Fruit fly (Drosophila melanogaster) whole organism, adult: ENCODE data around the gene CG13065.

Experiments
- CG11617 ChIP-seq: fragments of 200-800 bp; sonication (Bioruptor generic); optimal IDR thresholded peaks from 2 replicates; lab custom pipeline; 2017; ENCODE audit warnings: mild to moderate bottlenecking, missing biosample characterization, missing genetic modification reagents, missing genetic modification characterization
- CG12768 ChIP-seq: fragments of 200-800 bp; sonication (Bioruptor generic); optimal IDR thresholded peaks from 2 replicates; lab custom pipeline; 2017; ENCODE audit warnings: missing biosample characterization, missing genetic modification characterization, mild to moderate bottlenecking, moderate library complexity, missing genetic modification reagents
- CG14711 ChIP-seq: fragments of 200-800 bp; sonication (Bioruptor generic); optimal IDR thresholded peaks from 2 replicates; lab custom pipeline; 2018; ENCODE audit warnings: missing biosample characterization, mild to moderate bottlenecking, missing genetic modification characterization, moderate library complexity
- CG7045 ChIP-seq: fragments of 200-800 bp; sonication (Bioruptor generic); optimal IDR thresholded peaks from 2 replicates; lab custom pipeline; 2017; ENCODE audit warnings: missing biosample characterization, mild to moderate bottlenecking, missing genetic modification characterization
- Crg-1 ChIP-seq: fragments of 200-800 bp; sonication (Bioruptor generic); optimal IDR thresholded peaks from 2 replicates; lab custom pipeline; 2016; ENCODE audit warnings: missing biosample characterization, missing genetic modification characterization
- Hr96 ChIP-seq: fragments of 200-800 bp; sonication (Bioruptor generic); optimal IDR thresholded peaks from 2 replicates; lab custom pipeline; 2016; ENCODE audit warnings: missing biosample characterization, missing genetic modification characterization
- bab1 ChIP-seq: fragments of 200-800 bp; sonication (Bioruptor generic); optimal IDR thresholded peaks from 3 replicates; lab custom pipeline; 2019; ENCODE audit warnings: missing biosample characterization, mild to moderate bottlenecking, missing genetic modification characterization, moderate library complexity
- kay ChIP-seq: fragments of 200-800 bp; sonication (Bioruptor generic); peaks from one replicate; lab custom pipeline; 2016; ENCODE audit warnings: missing biosample characterization, missing genetic modification characterization, borderline replicate concordance

dm6 chr3L:16323372-16323771 lies 46.1 kb downstream of the CG13065 start, which contains the start of gene CG13059:
- TF ChIP-seq kay (GFP tag; lab: Kevin White, UChicago) (no peak), CG14711 (tag; lab: Kevin White, UChicago) (no peak), Hr96 (GFP tag; lab: Kevin White, UChicago) (no peak), CG11617 (GFP tag; lab: Kevin White, UChicago) (no peak), CG12768 (no peak), Crg-1 (GFP tag; lab: Kevin White, UChicago) (no peak), bab1 (GFP tag; lab: Kevin White, UChicago) (no peak), CG7045 (no peak)
